Fruit fly (Drosophila melanogaster) S2 (cell line): Measurements from ENCODE around the gene CG9222.

Experiments
- CG8478 ChIP-seq: fragments of >200 bp; optimal IDR thresholded peaks from 2 replicates; lab custom pipeline; 2018
- CTCF ChIP-seq, 2 experiments: fragments of >200 bp; optimal IDR thresholded peaks; 2 replicates each; lab custom pipeline; 2018

CG9222 gene

DNA sequence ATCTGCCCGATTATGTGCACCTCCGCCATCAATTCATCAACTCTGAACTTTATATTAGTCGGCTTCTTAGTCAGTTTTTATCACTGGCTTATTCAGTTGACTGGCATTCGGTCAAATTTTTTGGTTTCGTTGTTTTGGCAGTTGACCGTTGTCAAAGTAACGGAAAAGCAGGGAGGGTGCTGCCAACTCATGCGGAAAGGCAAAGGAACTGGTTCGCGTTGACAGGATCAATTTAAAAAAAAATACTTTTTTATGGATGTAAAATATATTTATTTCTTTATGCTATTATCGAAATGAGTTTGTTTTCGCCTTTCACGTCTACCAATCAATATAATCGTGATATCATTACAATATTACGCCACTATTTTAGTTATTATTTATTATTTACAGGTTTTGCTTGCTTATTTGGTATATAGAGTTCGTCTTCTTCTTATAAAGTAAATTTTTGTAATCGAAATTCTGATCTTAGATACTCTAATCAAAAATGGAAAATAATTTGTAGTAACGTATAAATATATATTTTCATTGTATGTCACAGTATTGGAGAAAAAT is at the start of gene CG9222, which contains the start of the genes B9d2 and tctn:
Gene CG9222 (plus strand): TSS at position 502 of the 552 bp plus-strand sequence.
Gene B9d2 (minus strand): TSS at position 130 of the 552 bp plus-strand sequence.
Gene tctn (minus strand): TSS at position 130 of the 552 bp plus-strand sequence.
- TF ChIP-seq CG8478 (lab: Kevin White, UChicago) (no peak), CTCF (optimal IDR thresholded peaks at IDR 0.05; lab: Kevin White, UChicago) (no peak)

DNA sequence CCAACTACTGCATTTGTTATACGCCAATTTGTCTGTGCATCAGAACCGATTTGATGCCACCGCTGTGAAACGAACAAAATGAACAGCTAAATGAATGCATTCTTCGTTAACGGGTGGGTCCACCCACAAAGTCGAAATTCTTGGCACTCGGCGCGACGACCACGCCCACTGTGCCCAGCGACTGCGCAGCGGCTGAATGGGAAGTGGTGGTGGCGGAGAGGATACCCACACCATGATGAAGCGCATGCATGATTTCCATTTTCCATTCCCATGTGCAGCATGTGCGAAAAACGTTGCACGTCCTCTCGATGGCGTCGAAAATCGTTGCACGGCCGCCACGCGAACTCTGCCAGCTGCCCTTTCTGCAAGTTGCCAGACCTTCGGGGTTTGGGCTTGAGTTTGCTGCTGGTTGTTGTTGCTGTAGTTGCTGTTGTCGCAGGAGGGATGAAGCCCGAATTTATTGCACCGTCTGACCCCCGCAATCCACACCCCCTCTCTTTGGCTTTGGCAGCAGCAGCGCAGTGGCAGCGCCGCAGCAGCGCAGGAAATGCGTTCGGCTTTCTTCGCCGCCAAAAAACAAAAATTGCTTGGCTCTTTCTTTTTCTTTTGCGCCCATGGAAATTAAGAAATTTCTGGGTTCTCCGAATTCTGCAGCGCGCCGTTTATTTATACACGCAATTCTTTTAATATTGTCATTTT is 49.5 kb upstream of the CG9222 start:
- TF ChIP-seq CG8478 (lab: Kevin White, UChicago) (no peak), CTCF (optimal IDR thresholded peaks at IDR 0.05; lab: Kevin White, UChicago) (no peak)

DNA sequence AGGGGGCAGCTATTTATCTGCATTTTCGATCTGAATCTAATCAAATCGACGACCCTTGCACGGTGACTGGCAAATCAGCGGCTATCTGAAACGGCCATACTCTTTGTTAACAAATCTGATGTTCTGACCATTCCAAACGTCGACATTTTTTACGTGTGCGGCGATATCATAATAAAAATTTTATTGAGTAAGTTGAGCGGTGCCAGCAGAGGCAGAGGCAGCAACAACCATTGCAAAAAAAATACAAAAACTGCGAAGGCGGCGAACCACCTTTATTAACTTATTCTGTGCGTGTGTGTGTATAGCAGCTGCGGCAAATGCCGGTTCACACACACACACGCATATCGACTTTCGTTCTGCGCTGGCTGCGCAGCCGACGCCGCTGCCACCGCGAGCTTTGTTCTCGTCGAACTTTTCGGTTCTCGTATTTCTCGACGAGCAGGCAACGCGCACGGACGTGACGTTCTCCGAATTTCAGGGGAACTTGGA is 48.6 kb upstream of the CG9222 start, which contains the start of gene Kr-h1:
Gene Kr-h1 (plus strand): TSS at position 447 of the 489 bp plus-strand sequence.
- TF ChIP-seq CG8478 (lab: Kevin White, UChicago): no peak
- no peak for TF ChIP-seq CTCF (optimal IDR thresholded peaks at IDR 0.05; lab: Kevin White, UChicago)

DNA sequence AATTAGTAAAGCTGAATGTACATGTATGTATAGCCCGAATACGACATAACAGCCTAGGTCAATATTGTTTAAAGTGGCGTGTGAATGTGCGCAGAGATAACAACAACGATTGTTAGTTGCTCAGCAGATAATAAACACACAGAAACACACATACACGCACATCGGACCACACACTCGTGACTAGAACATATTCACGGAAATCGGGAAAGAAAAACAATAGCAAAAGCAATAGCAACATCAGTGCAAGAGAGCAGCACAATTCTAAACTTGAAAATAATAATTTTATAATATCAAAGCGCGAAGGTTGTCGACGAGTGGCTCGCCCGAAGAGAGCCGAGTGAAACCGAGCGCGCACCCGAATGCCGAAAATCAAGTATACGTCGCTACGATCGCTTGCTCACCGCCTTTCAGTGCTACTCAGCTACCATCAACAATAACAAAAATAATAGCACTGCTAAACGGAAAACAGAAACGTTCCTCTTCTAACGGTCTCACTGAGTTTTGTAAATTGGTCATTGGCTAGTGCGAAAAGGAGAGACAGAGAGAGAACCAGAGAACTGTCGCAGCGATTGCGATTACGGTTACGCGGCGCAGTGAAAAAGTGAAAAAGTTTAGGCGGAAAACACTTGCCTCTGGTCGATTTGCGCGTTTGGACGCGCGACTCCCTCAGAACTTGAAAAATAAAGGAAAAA is 47.7 kb upstream of the CG9222 start:
- TF ChIP-seq CTCF (optimal IDR thresholded peaks at IDR 0.05; lab: Kevin White, UChicago): no peak
- no peak for TF ChIP-seq CG8478 (lab: Kevin White, UChicago)

DNA sequence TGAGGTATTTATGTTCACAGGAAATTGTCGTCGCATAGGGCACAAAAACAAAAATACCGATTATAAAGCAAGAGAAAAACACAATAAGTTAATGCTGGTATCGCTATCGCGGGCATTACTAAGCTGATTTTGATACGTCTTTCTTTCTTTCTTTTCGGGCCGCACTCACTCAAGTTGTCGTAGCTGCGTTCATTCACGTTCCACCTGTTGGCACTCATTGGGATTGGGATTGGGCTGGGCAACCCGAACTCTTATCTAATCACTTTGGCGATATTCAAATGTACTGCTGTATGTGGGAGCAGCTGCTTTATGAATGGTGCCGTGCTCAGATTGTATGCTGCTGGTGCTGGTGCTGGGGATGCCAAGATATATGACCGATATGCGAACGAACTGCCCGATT is 46.1 kb upstream of the CG9222 start:
- TF ChIP-seq CG8478 (lab: Kevin White, UChicago) (no peak), CTCF (optimal IDR thresholded peaks at IDR 0.05; lab: Kevin White, UChicago) (no peak)

DNA sequence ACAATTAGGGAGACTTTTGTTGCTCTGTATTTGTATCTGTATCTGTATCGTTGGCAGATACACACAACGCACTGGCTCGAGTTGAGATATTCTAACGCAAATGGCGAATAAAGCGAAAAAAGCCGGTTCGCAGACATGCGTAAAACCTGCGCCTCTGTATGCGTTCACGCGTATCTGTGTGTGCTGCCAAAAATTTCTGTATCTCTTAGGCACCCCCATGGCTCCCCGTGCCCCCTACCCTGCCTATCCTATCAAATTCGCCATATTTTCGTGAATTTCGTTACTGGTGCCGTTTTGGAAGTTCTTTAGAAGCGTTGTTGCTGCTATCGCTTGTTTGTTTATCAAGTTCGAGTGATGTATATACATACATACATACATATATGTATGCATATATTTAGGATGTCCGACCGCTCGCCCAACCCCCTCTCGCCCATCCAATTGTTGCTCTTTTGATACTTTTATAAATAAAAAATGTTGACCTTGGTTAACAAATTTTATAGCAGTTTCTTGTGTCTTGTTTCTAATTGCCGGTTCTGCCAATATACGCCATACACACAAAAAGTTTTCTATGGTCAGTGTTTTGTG is 45.0 kb upstream of the CG9222 start:
- TF ChIP-seq CTCF (optimal IDR thresholded peaks at IDR 0.05; lab: Kevin White, UChicago): no peak
- no peak for TF ChIP-seq CG8478 (lab: Kevin White, UChicago)

DNA sequence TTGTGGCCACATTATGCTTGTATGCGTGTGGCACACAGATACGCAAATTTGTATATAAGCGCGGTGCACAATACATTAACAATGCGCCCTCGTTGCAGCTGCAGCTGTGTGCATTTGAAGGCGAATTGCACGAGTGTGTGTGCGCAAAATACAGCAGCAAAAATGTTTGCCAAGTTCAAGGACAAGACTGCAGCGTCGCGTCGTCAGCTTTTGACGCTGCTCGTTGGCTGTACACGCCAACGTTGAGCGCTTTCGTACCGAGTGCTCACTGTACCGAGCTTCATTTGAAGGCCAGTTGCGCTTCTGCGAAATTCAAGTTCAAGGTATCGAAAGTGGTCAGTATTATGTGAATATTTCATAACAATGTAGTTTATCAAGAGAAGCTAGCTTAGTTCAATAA is 44.1 kb upstream of the CG9222 start:
- no peak for TF ChIP-seq CG8478 (lab: Kevin White, UChicago)

DNA sequence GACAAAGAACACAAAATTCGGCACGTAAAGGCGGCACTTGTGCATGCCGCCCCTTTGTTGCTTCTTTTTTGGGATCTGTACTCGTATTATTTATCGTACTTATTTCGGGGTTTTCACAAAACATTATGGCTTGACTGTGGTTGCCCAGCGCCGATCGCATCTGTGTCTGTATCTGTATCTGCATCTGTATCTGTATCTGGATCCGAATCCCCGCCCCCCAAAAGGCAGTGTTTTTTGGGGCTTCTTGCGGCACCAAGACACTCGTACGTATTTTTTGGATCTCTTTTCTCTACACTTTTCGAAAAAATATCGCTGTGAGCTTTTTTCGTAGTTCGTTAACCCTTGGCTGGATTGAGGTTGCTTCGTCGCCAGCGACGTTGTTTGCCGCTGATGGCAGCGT is 43.1 kb upstream of the CG9222 start:
- TF ChIP-seq CG8478 (lab: Kevin White, UChicago): no peak
- no peak for TF ChIP-seq CTCF (optimal IDR thresholded peaks at IDR 0.05; lab: Kevin White, UChicago)

DNA sequence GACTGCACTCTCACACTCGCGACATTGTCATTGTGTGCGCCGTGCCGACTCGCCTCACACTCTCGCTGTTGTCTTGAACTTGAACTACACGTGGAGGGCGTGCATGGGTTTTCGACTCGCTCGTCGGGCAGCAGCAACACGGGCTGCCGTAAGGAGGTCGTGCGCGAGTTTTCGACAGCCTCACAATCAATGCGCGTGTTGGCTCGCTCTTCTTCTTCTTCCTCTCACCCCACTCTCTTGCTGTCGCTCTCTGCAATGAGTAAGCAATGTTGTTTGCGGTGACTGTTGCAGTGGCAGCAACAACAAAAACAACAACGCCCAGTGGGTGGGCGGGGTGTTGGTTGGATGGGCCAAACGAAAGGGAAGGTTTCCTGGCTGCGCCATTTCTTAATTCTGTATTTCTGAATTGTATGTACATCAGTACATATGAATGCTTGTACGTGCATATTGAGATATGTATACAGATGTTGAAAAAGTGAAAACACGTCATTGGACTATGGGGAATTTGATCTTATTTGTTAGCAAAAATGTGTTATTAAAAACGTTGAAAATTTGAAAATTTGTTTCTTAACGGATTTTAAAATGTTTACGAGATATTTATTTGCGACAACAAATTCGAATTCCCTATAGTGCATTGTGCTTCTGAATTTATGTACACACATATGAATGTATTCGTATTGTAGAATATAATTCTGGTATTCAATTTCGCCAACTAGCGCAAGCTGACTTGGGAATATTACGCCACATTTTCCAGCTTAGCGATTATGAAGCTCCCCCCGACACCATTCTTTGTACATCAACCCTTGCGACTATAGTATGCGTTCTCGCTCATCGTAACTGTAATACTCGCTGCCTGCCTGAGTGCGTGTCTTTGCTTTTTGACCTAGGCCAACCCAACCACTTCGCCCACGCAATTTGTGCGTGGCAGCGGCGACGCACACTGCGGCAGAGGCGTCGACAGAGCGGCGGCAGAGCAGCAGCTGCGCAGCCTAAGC is 42.2 kb upstream of the CG9222 start:
- no peak for TF ChIP-seq CTCF (optimal IDR thresholded peaks at IDR 0.05; lab: Kevin White, UChicago)
- TF ChIP-seq CG8478 (lab: Kevin White, UChicago): no peak

DNA sequence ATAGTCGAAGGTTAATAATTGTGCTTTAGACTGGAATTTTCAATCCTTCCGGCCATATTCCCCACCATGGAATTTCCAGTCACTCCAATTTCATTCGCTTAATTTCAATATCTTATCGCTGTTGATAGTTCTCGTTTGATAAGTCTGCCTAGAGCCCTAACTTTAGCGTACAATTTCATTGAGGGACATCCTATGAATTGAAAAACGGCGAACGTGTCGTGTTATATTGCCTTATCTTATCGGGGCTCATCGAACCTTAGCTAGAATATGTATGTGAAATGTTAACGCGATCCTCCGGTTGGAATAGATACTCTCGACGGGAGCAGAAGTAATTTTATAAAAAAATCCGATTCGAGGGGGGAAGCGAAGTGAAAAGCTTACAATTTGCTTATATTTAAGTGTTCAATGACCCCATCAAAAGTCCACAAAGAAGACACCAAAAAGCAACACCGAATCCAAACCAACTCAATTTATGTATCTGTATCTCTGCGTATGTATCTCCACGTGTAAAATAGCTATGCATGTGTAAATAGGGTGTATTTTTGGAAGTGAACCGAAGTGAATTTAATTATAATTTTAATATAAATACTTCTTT is 41.1 kb upstream of the CG9222 start:
- TF ChIP-seq CG8478 (lab: Kevin White, UChicago): no peak
- TF ChIP-seq CTCF (optimal IDR thresholded peaks at IDR 0.05; lab: Kevin White, UChicago): no peak

DNA sequence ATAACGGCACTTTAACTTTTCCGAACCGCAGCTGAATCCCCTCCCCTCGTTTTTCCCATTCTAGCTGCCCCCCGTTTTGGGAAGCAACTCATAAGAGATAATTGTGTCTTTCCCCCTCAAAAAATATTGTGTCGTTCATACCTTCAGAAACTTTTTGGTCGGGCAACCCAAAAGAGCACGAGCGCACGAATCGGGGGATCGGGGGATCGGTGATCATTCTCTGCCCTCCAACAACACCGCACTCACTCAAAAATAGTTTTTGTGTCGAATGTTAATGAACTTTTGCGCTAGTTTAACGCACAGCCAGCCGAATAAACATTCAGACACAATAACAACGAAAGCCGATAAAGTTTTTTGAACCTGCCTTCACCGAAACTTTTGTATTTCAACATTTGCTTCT is 40.5 kb upstream of the CG9222 start:
- TF ChIP-seq CTCF (optimal IDR thresholded peaks at IDR 0.05; lab: Kevin White, UChicago): no peak
- no peak for TF ChIP-seq CG8478 (lab: Kevin White, UChicago)

DNA sequence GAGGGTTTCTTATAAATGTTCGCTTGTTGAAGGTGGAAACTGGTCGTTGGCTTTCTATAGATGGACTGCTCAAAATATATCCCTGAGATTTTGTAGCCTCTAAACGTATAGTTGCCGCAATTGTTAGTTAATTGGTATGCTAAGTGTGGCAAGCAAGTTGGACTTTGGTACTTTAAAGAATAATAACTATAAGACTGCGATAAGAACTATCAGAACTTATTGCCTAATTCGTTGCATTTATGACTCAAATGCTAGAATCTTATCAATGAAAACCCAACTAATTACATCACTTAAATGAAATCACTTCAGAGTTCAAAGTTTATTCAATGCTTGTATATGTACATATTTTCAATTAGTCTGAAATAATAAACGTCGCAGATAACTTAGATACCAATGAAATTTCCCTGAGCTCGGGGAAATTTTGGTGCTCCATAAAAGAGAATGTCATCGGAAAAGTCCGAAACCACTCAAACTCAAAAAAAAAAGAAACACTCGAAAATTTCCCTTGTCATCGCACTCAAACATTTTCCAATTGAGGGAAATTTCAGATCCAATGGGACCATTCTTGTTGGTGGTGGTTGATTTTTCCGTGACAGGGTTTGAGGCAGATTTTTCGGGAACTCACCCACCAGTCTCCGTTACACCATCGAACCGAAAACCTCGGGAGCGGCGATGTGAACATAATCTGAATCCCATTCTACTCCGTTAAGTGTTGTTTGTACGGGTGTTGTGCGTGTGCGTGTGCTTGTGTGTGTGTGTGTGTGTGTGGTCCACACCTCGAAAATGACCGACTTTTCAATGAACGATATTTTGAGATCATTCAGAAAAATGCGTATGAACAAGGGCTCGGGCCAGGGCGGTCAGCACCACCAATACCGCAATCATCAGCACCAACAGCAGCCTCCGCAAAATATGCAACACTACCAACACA is 39.8 kb upstream of the CG9222 start, which contains the start of gene CG45075:
Gene CG45075 (plus strand): TSS at position 627 of the 931 bp plus-strand sequence.
- TF ChIP-seq CTCF (optimal IDR thresholded peaks at IDR 0.05; lab: Kevin White, UChicago): peak in 1 of 2 experiments; percentile 19
- no peak for TF ChIP-seq CG8478 (lab: Kevin White, UChicago)
